Fruit fly (Drosophila melanogaster) whole organism, wandering third instar larva: Measurements from ENCODE around the gene Adgf-A.

Source experiments
- foxo ChIP-seq, 2 experiments: fragments of 200-800 bp; sonication (Bioruptor generic); optimal IDR thresholded peaks; 2 replicates in 1 of 2; 3 replicates in 1 of 2; lab custom pipeline; 2016 to 2017; ENCODE audit warnings: missing biosample characterization in 2 of 2, missing genetic modification characterization in 2 of 2
- usp ChIP-seq: fragments of >200 bp; optimal IDR thresholded peaks from 2 replicates; lab custom pipeline; 2017; ENCODE audit warnings: missing biosample characterization, missing genetic modification characterization

DNA sequence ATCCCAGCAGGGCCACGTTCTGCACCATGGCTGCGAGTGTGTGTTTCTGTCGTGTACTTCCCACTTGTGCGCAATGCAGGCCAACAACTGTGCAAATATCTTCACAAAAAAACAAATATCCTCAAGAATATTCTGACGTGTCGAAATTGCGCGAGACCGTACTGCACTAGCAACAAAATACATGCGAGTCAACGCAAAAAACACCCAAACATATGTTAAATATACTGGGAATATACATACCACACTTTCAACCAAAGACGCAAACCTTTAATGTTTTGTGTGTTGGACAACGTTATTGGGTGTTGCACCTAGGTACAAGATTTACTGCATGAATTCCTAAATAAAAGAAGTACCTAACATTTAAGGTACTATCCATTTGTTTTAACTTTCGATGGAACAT, 38.1 kb upstream of the Adgf-A start, which contains the start of gene NUCB1:
- TF ChIP-seq foxo (GFP tag; optimal IDR thresholded peaks at IDR 0.05; lab: Kevin White, UChicago), result peak in 1 of 2 experiments; percentile 46
- TF ChIP-seq usp, result no peak
